Fruit fly (Drosophila melanogaster) Kc167 (cell line): ENCODE measurements around the gene Tengl3.

Experiments used
- Sin3A ChIP-seq: fragments of >200 bp; optimal IDR thresholded peaks from 2 replicates; lab custom pipeline; 2018; ENCODE audit warnings: missing external identifiers
- h ChIP-seq: fragments of >200 bp; optimal IDR thresholded peaks from 3 replicates; lab custom pipeline; 2018; ENCODE audit warnings: missing external identifiers
- insv ChIP-seq: fragments of >200 bp; optimal IDR thresholded peaks from 3 replicates; lab custom pipeline; 2018; ENCODE audit warnings: missing external identifiers
- psq ChIP-seq: fragments of >200 bp; optimal IDR thresholded peaks from 2 replicates; lab custom pipeline; 2017; ENCODE audit warnings: missing external identifiers

- TF ChIP-seq Sin3A (lab: Kevin White, UChicago) (no peak), h (lab: Kevin White, UChicago) (no peak), insv (lab: Kevin White, UChicago) (no peak), psq (lab: Kevin White, UChicago) (no peak)
Measured at dm6 chr2L:2252241-2252640, 14.2 kb upstream of the Tengl3 start, which contains the start of gene CG17239.
